Worm (Caenorhabditis elegans) whole organism, late embryonic: Measurements from ENCODE around the gene rpac-40.

Experiments used
- ahr-1 ChIP-seq: sonication (generic microtip); optimal IDR thresholded peaks from 2 replicates; lab custom pipeline; 2016; ENCODE audit warnings: missing genetic modification characterization, missing compliant biosample characterization
- ets-4 ChIP-seq: sonication (generic microtip); optimal IDR thresholded peaks from 2 replicates; lab custom pipeline; 2016; ENCODE audit warnings: missing genetic modification characterization, missing compliant biosample characterization
- fax-1 ChIP-seq: sonication (generic microtip); optimal IDR thresholded peaks from 2 replicates; lab custom pipeline; 2016; ENCODE audit warnings: missing genotype, missing genetic modification characterization, missing compliant biosample characterization
- gmeb-2 ChIP-seq: sonication (generic microtip); optimal IDR thresholded peaks from 2 replicates; lab custom pipeline; 2016; ENCODE audit warnings: missing genetic modification characterization, inconsistent platforms, missing compliant biosample characterization
- lin-11 ChIP-seq: fragments of 200-800 bp; sonication (Bioruptor generic); optimal IDR thresholded peaks from 2 replicates; lab custom pipeline; 2018; ENCODE audit warnings: mild to moderate bottlenecking, missing genetic modification characterization, missing compliant biosample characterization
- unc-55 ChIP-seq: sonication (generic microtip); optimal IDR thresholded peaks from 2 replicates; lab custom pipeline; 2017; ENCODE audit warnings: missing biosample characterization, missing genetic modification reagents, missing genetic modification characterization

DNA sequence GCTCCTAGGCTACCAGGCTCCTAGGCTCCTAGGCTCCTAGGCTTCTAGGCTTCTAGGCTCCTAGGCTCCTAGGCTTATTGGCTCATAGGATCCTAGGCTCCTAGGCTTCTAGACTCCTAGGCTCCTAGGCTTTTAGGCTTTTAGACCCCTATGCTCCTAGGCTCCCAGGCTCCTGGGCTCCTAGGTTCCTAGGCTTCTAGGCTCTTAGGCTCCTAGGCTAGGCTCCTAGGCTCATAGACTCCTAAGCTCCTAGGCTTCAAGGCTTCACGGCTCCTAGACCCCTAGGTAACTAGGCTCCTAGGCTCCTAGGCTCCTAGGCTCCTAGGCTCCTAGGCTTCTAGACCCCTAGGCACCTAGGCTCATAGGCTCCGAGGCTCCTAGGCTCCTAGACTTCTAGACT is 47.9 kb upstream of the rpac-40 start:
- no peak for TF ChIP-seq fax-1
- no peak for TF ChIP-seq lin-11
- TF ChIP-seq gmeb-2 (tag; lab: Kevin White, UChicago): no peak
- no peak for TF ChIP-seq ets-4 (tag; lab: Kevin White, UChicago)
- no peak for TF ChIP-seq unc-55
- no peak for TF ChIP-seq ahr-1 (tag; lab: Kevin White, UChicago)
